In genomic region chrIV:14763348-14763747, ce11 we compare ENCODE assay signal across 5 worm cellular contexts.
A peak's percentile ranks its signal among the peaks of the same experiment; 100 is the strongest.
TF ChIP-seq lines count a peak whose summit lies in the region.
"Not testable (repeated sequence)": the region's sequence is repeated elsewhere in the genome, so short reads cannot be mapped to it uniquely, and the experiment has no call there.

No protein-coding gene starts in this region.

TF ChIP-seq in whole organism, L1 larva, 84 proteins besides CTCF, POLR2A, EP300 and RAD21 (continues in another document):
- peak in 1 of 6 experiments; percentile 28 for TF ChIP-seq elt-3 (tag; optimal IDR thresholded peaks at IDR 0.05; lab: Kevin White, UChicago)
- TF ChIP-seq lsy-2 (tag; optimal IDR thresholded peaks at IDR 0.05; lab: Kevin White, UChicago) = peak; percentile 61 to 77
- TF ChIP-seq elt-2 (tag; optimal IDR thresholded peaks at IDR 0.05; lab: Kevin White, UChicago) = peak; percentile 47
- TF ChIP-seq mep-1 (tag; optimal IDR thresholded peaks at IDR 0.05; lab: Kevin White, UChicago) = peak; percentile 64
- peak; percentile 39 for TF ChIP-seq dsc-1 (tag; optimal IDR thresholded peaks at IDR 0.05; lab: Kevin White, UChicago)
- TF ChIP-seq nhr-90 (tag; optimal IDR thresholded peaks at IDR 0.05; lab: Kevin White, UChicago; ENCODE audit: poor library complexity) = peak; percentile 28
- TF ChIP-seq lin-14 (GFP tag; optimal IDR thresholded peaks at IDR 0.05; lab: Kevin White, UChicago) = peak; percentile 89
- peak; percentile 24 for TF ChIP-seq skn-1 (tag; optimal IDR thresholded peaks at IDR 0.05; lab: Kevin White, UChicago)
- TF ChIP-seq lin-35 (GFP tag; optimal IDR thresholded peaks at IDR 0.05; lab: Kevin White, UChicago) = peak; percentile 50 to 79
- TF ChIP-seq blmp-1 (tag; optimal IDR thresholded peaks at IDR 0.05; lab: Kevin White, UChicago) = peak; percentile 72
- TF ChIP-seq mdl-1 (tag; optimal IDR thresholded peaks at IDR 0.05; lab: Kevin White, UChicago) = peak in 1 of 2 experiments; percentile 80
- peak; percentile 77 for TF ChIP-seq snu-23 (GFP tag; optimal IDR thresholded peaks at IDR 0.05; lab: Kevin White, UChicago)
- TF ChIP-seq mab-9 (GFP tag; IDR thresholded peaks at IDR 0.05; lab: Robert Waterston, UW) = peak; percentile 44; the same call in 1 of the 2 replicates
- peak; percentile 22 for TF ChIP-seq egl-13 (tag; optimal IDR thresholded peaks at IDR 0.05; lab: Kevin White, UChicago)
- peak; percentile 71 for TF ChIP-seq nhr-47 (tag; optimal IDR thresholded peaks at IDR 0.05; lab: Kevin White, UChicago)
- peak; percentile 47 for TF ChIP-seq lir-3 (tag; optimal IDR thresholded peaks at IDR 0.05; lab: Kevin White, UChicago; ENCODE audit: poor library complexity)
- peak; percentile 19 to 35 (median 32) for TF ChIP-seq dpl-1 (GFP tag; optimal IDR thresholded peaks at IDR 0.05; lab: Kevin White, UChicago)

TF ChIP-seq in whole organism, L3 larva, 47 proteins besides CTCF, POLR2A, EP300 and RAD21:
- TF ChIP-seq elt-1 (tag; optimal IDR thresholded peaks at IDR 0.05; lab: Kevin White, UChicago) (peak; percentile 32), ama-1 (optimal IDR thresholded peaks at IDR 0.05; lab: Kevin White, UChicago) (peak; percentile 34), nhr-23 (tag; optimal IDR thresholded peaks at IDR 0.05; lab: Kevin White, UChicago) (peak; percentile 28), lin-39 (tag; optimal IDR thresholded peaks at IDR 0.05; lab: Kevin White, UChicago) (peak; percentile 56), mdl-1 (tag; optimal IDR thresholded peaks at IDR 0.05; lab: Kevin White, UChicago) (peak; percentile 28), snpc-4 (tag; optimal IDR thresholded peaks at IDR 0.05; lab: Kevin White, UChicago) (peak; percentile 31), hmg-11 (tag; optimal IDR thresholded peaks at IDR 0.05; lab: Kevin White, UChicago) (peak; percentile 54), ceh-28 (tag; optimal IDR thresholded peaks at IDR 0.05; lab: Kevin White, UChicago) (peak; percentile 8), nfya-1 (tag; optimal IDR thresholded peaks at IDR 0.05; lab: Kevin White, UChicago; ENCODE audit: insufficient read depth) (peak; percentile 69), lin-15B (tag; optimal IDR thresholded peaks at IDR 0.05; lab: Kevin White, UChicago) (peak; percentile 50), pqm-1 (tag; optimal IDR thresholded peaks at IDR 0.05; lab: Kevin White, UChicago) (peak; percentile 4), elt-2 (tag; optimal IDR thresholded peaks at IDR 0.05; lab: Kevin White, UChicago) (peak; percentile 26)

TF ChIP-seq in whole organism, early embryonic, 17 proteins besides CTCF, POLR2A, EP300 and RAD21:
- peak; percentile 7 for TF ChIP-seq F13C5.2 (tag; optimal IDR thresholded peaks at IDR 0.05; lab: Kevin White, UChicago)

TF ChIP-seq in whole organism, midembryonic, 9 proteins besides CTCF, POLR2A, EP300 and RAD21:
- TF ChIP-seq cog-1 (tag; optimal IDR thresholded peaks at IDR 0.05; lab: Kevin White, UChicago) = peak; percentile 12

TF ChIP-seq in whole organism, young adult, 124 proteins besides CTCF, POLR2A, EP300 and RAD21:
- TF ChIP-seq mcd-1 (GFP tag; IDR thresholded peaks at IDR 0.05; lab: Robert Waterston, UW) (peak; percentile 74), K11D2.4 (GFP tag; IDR thresholded peaks at IDR 0.05; lab: Robert Waterston, UW) (peak; percentile 42; the same call in 1 of the 2 replicates), ceh-27 (GFP tag; optimal IDR thresholded peaks at IDR 0.05; lab: Kevin White, UChicago) (peak; percentile 26), let-526 (GFP tag; IDR thresholded peaks at IDR 0.05; lab: Robert Waterston, UW) (peak; percentile 6; the same call in 1 of the 2 replicates), Y67H2A.10 (GFP tag; conservative IDR thresholded peaks at IDR 0.05; lab: Robert Waterston, UW) (0 out of 2 replicates have a peak, but pooled peaks have one; percentile 8), snpc-4 (GFP tag; optimal IDR thresholded peaks at IDR 0.05; lab: Kevin White, UChicago) (peak; percentile 20), ekl-4 (GFP tag; IDR thresholded peaks at IDR 0.05; lab: Robert Waterston, UW) (peak; percentile 57; the same call in 1 of the 2 replicates), Y95B8A.8 (GFP tag; IDR thresholded peaks at IDR 0.05; lab: Robert Waterston, UW) (0 out of 2 replicates have a peak, but pooled peaks have one; percentile 7), lir-1 (GFP tag; conservative IDR thresholded peaks at IDR 0.05; lab: Robert Waterston, UW) (peak; percentile 27; the same call in 1 of the 2 replicates), K12H6.12 (tag; optimal IDR thresholded peaks at IDR 0.05; lab: Kevin White, UChicago) (peak; percentile 9), cebp-1 (GFP tag; IDR thresholded peaks at IDR 0.05; lab: Robert Waterston, UW) (0 out of 2 replicates have a peak, but pooled peaks have one; percentile 18), rcor-1 (GFP tag; IDR thresholded peaks at IDR 0.05; lab: Robert Waterston, UW) (peak; percentile 65; the same call in 1 of the 2 replicates), pbrm-1 (GFP tag; IDR thresholded peaks at IDR 0.05; lab: Robert Waterston, UW) (0 out of 2 replicates have a peak, but pooled peaks have one; percentile 38), nhr-80 (tag; optimal IDR thresholded peaks at IDR 0.05; lab: Kevin White, UChicago) (peak; percentile 28), nfyb-1 (GFP tag; IDR thresholded peaks at IDR 0.05; lab: Robert Waterston, UW) (0 out of 2 replicates have a peak, but pooled peaks have one; percentile 41), attf-5 (GFP tag; optimal IDR thresholded peaks at IDR 0.05; lab: Kevin White, UChicago) (peak; percentile 39), egl-44 (GFP tag; IDR thresholded peaks at IDR 0.05; lab: Robert Waterston, UW) (peak; percentile 73; the same call in 1 of the 2 replicates), hmg-1.2 (GFP tag; IDR thresholded peaks at IDR 0.05; lab: Robert Waterston, UW) (peak; percentile 56; the same call in 1 of the 2 replicates), ceh-100 (GFP tag; IDR thresholded peaks at IDR 0.05; lab: Robert Waterston, UW) (0 out of 2 replicates have a peak, but pooled peaks have one; percentile 40), C06A6.2 (GFP tag; conservative IDR thresholded peaks at IDR 0.05; lab: Robert Waterston, UW) (peak; percentile 58; the same call in 1 of the 2 replicates)
- not testable (repeated sequence) for TF ChIP-seq snpc-4, cebp-1 (tag; optimal IDR thresholded peaks at IDR 0.05; lab: Kevin White, UChicago)
